Worm (Caenorhabditis elegans) whole organism, L4 larva: Measurements from ENCODE around the gene irk-2.

Source experiments
- Y105C5A.15 ChIP-seq: fragments of 200-800 bp; sonication (Bioruptor generic); IDR thresholded peaks from 2 replicates; pipeline ENCODE4 v1.3.6; 2022; ENCODE audit warnings: missing genetic modification characterization, missing compliant biosample characterization
- aly-2 ChIP-seq: sonication (generic microtip); optimal IDR thresholded peaks from 2 replicates; lab custom pipeline; 2018; ENCODE audit warnings: missing biosample characterization, missing genetic modification characterization
- ceh-28 ChIP-seq: fragments of 150-350 bp; optimal IDR thresholded peaks from 2 replicates; lab custom pipeline; 2014; ENCODE audit warnings: missing biosample characterization, missing genetic modification reagents, missing genetic modification characterization
- ceh-44 ChIP-seq: fragments of 200-800 bp; sonication (Bioruptor generic); IDR thresholded peaks from 2 replicates; pipeline ENCODE4 v1.3.6; 2022; ENCODE audit warnings: missing genetic modification reagents, missing genetic modification characterization, missing compliant biosample characterization
- lin-1 ChIP-seq: fragments of 200-800 bp; sonication (Bioruptor generic); IDR thresholded peaks from 2 replicates; pipeline ENCODE4 v1.3.6; 2022; ENCODE audit warnings: missing genetic modification reagents, missing genetic modification characterization, missing compliant biosample characterization
- mdl-1 ChIP-seq, 2 experiments: fragments of 150-350 bp in 1 of 2; sonication (generic microtip) in 1 of 2; optimal IDR thresholded peaks; 2 replicates each; lab custom pipeline; 2014 to 2017; ENCODE audit warnings: missing biosample characterization in 2 of 2, missing genetic modification characterization in 2 of 2
- mes-2 ChIP-seq: sonication (generic microtip); optimal IDR thresholded peaks from 2 replicates; lab custom pipeline; 2016; ENCODE audit warnings: missing genotype, mild to moderate bottlenecking, missing genetic modification characterization, missing compliant biosample characterization; ENCODE audit not compliant: poor library complexity, severe bottlenecking
- nhr-25 ChIP-seq: sonication (generic microtip); optimal IDR thresholded peaks from 2 replicates; lab custom pipeline; 2017; ENCODE audit warnings: missing genetic modification characterization, mild to moderate bottlenecking, missing compliant biosample characterization, antibody characterized with exemption, moderate library complexity, borderline replicate concordance; ENCODE audit not compliant: insufficient read depth
- nhr-28 ChIP-seq: fragments of 150-350 bp; optimal IDR thresholded peaks from 2 replicates; lab custom pipeline; 2014; ENCODE audit warnings: missing biosample characterization, missing genetic modification characterization
- set-16 ChIP-seq: fragments of 200-800 bp; sonication (Bioruptor generic); IDR thresholded peaks from 2 replicates; pipeline ENCODE4 v1.3.6; 2022; ENCODE audit warnings: missing genetic modification reagents, missing genetic modification characterization, missing compliant biosample characterization
- unc-130 ChIP-seq: sonication (generic microtip); optimal IDR thresholded peaks from 2 replicates; lab custom pipeline; 2016; ENCODE audit warnings: missing genetic modification reagents, missing genetic modification characterization, missing compliant biosample characterization
- unc-62 ChIP-seq, 3 experiments: fragments of 150-350 bp in 1 of 3; sonication (generic microtip); optimal IDR thresholded peaks in 2 of 3; peaks in 1 of 3; 1 replicate in 1 of 3; 2 replicates in 2 of 3; lab custom pipeline; 2014 to 2017; ENCODE audit warnings: missing biosample characterization in 3 of 3, missing genetic modification characterization in 3 of 3, missing genetic modification reagents in 3 of 3, missing genotype in 1 of 3
- zfp-3 ChIP-seq: fragments of 200-800 bp; sonication (Bioruptor generic); conservative IDR thresholded peaks from 2 replicates; pipeline ENCODE4 v1.3.6; 2022; ENCODE audit warnings: missing genetic modification reagents, missing genetic modification characterization, missing compliant biosample characterization
- ztf-11 ChIP-seq: fragments of 150-350 bp; optimal IDR thresholded peaks from 2 replicates; lab custom pipeline; 2014; ENCODE audit warnings: missing biosample characterization, missing genetic modification characterization

- TF ChIP-seq nhr-28, result peak; percentile 79
- no peak for TF ChIP-seq set-16 (GFP tag; lab: Robert Waterston, UW)
- TF ChIP-seq lin-1, result peak; percentile 58; the same call in 1 of the 2 replicates
- TF ChIP-seq aly-2, result no peak
- peak; percentile 78 for TF ChIP-seq mes-2
- peak; percentile 90 for TF ChIP-seq ceh-28 (tag; lab: Kevin White, UChicago)
- peak; percentile 7 for TF ChIP-seq nhr-25 (tag; lab: Kevin White, UChicago)
- no peak for TF ChIP-seq Y105C5A.15 (GFP tag; lab: Robert Waterston, UW)
- TF ChIP-seq zfp-3 (GFP tag; lab: Robert Waterston, UW), result 0 out of 2 replicates have a peak, but pooled peaks have one; percentile 13
- TF ChIP-seq unc-62 (GFP tag; optimal IDR thresholded peaks at IDR 0.05 in 1 of 2; lab: Kevin White, UChicago), result no peak
- TF ChIP-seq unc-62 (tag; optimal IDR thresholded peaks at IDR 0.05; lab: Kevin White, UChicago), result no peak
- TF ChIP-seq unc-130 (GFP tag; lab: Kevin White, UChicago), result no peak
- no peak for TF ChIP-seq ztf-11 (tag; lab: Kevin White, UChicago)
- TF ChIP-seq ceh-44 (GFP tag; lab: Robert Waterston, UW), result 0 out of 2 replicates have a peak, but pooled peaks have one; percentile 32
- TF ChIP-seq mdl-1 (tag; optimal IDR thresholded peaks at IDR 0.05; lab: Kevin White, UChicago), result peak in 1 of 2 experiments; percentile 29
Observed at ce11 chrX:727737-728136, 13.4 kb upstream of the irk-2 start.
